Fruit fly (Drosophila melanogaster) whole organism, embryonic: Measurements from ENCODE around the gene CG14154.

ENCODE experiments used
- CG10565 ChIP-seq: fragments of 200-800 bp; sonication (Bioruptor generic); optimal IDR thresholded peaks from 3 replicates; lab custom pipeline; 2016; ENCODE audit warnings: missing biosample characterization, mild to moderate bottlenecking, missing genetic modification characterization
- CG11093 ChIP-seq: fragments of 200-800 bp; sonication (Bioruptor generic); IDR thresholded peaks from 3 replicates; pipeline ENCODE4 v1.3.6; 2022; ENCODE audit warnings: missing biosample characterization, missing genetic modification characterization
- CG11695 ChIP-seq: fragments of 200-800 bp; sonication (Bioruptor generic); IDR thresholded peaks from 3 replicates; pipeline ENCODE4 v1.3.6; 2022; ENCODE audit warnings: missing biosample characterization, missing genetic modification characterization
- CG13296 ChIP-seq: fragments of 200-800 bp; sonication (Bioruptor generic); optimal IDR thresholded peaks from 3 replicates; lab custom pipeline; 2018; ENCODE audit warnings: missing biosample characterization, mild to moderate bottlenecking, missing genetic modification characterization
- CG13624 ChIP-seq: fragments of 200-800 bp; sonication (Bioruptor generic); optimal IDR thresholded peaks from 2 replicates; lab custom pipeline; 2016; ENCODE audit warnings: missing biosample characterization, missing genetic modification characterization
- CG1603 ChIP-seq: fragments of 200-800 bp; sonication (Bioruptor generic); optimal IDR thresholded peaks from 2 replicates; lab custom pipeline; 2019; ENCODE audit warnings: missing biosample characterization, mild to moderate bottlenecking, missing genetic modification characterization, moderate library complexity
- CG17385 ChIP-seq: fragments of 200-800 bp; sonication (Bioruptor generic); optimal IDR thresholded peaks from 3 replicates; lab custom pipeline; 2018; ENCODE audit warnings: missing biosample characterization, mild to moderate bottlenecking, missing genetic modification characterization
- CG17802 ChIP-seq: fragments of 200-800 bp; sonication (Bioruptor generic); optimal IDR thresholded peaks from 2 replicates; lab custom pipeline; 2018; ENCODE audit warnings: missing biosample characterization, mild to moderate bottlenecking, missing genetic modification characterization, moderate library complexity
- CG18262 ChIP-seq: fragments of 200-800 bp; optimal IDR thresholded peaks from 3 replicates; lab custom pipeline; 2019; ENCODE audit warnings: missing biosample characterization, mild to moderate bottlenecking, missing genetic modification characterization, moderate library complexity
- CG2199 ChIP-seq: fragments of 200-800 bp; sonication (Bioruptor generic); IDR thresholded peaks from 3 replicates; pipeline ENCODE4 v1.3.6; 2022; ENCODE audit warnings: missing biosample characterization, missing genetic modification characterization
- CG2875 ChIP-seq: fragments of 200-800 bp; sonication (Bioruptor generic); optimal IDR thresholded peaks from 2 replicates; lab custom pipeline; 2017; ENCODE audit warnings: missing biosample characterization, mild to moderate bottlenecking, missing genetic modification characterization, missing genetic modification reagents
- CG30431 ChIP-seq: fragments of 200-800 bp; sonication (Bioruptor generic); optimal IDR thresholded peaks from 2 replicates; lab custom pipeline; 2017; ENCODE audit warnings: missing biosample characterization, missing genetic modification characterization
- CG31224 ChIP-seq: fragments of 200-800 bp; sonication (Bioruptor generic); IDR thresholded peaks from 2 replicates; pipeline ENCODE4 v1.3.6; 2022; ENCODE audit warnings: missing biosample characterization, missing genetic modification characterization
- CG31441 ChIP-seq: fragments of 200-800 bp; sonication (Bioruptor generic); IDR thresholded peaks from 2 replicates; pipeline ENCODE4 v1.3.6; 2022; ENCODE audit warnings: missing biosample characterization, missing genetic modification characterization
- CG33557 ChIP-seq: fragments of 200-800 bp; sonication (Bioruptor generic); optimal IDR thresholded peaks from 2 replicates; lab custom pipeline; 2019; ENCODE audit warnings: missing biosample characterization, mild to moderate bottlenecking, missing genetic modification characterization, moderate library complexity
- CG34224 ChIP-seq: fragments of 200-800 bp; sonication (Bioruptor generic); IDR thresholded peaks from 3 replicates; pipeline ENCODE4 v1.3.6; 2022; ENCODE audit warnings: missing biosample characterization, missing genetic modification characterization; ENCODE audit not compliant: partially characterized antibody
- CG4617 ChIP-seq: fragments of 200-800 bp; sonication (Bioruptor generic); optimal IDR thresholded peaks from 3 replicates; lab custom pipeline; 2016; ENCODE audit warnings: missing biosample characterization, missing genetic modification characterization, borderline replicate concordance
- CG4820 ChIP-seq: fragments of 200-800 bp; sonication (Bioruptor generic); optimal IDR thresholded peaks from 3 replicates; lab custom pipeline; 2016; ENCODE audit warnings: missing biosample characterization, missing genetic modification characterization
- CG7839 ChIP-seq: fragments of 200-800 bp; sonication (Bioruptor generic); optimal IDR thresholded peaks from 3 replicates; lab custom pipeline; 2018; ENCODE audit warnings: missing biosample characterization, mild to moderate bottlenecking, missing genetic modification characterization, moderate library complexity
- Mes4 ChIP-seq: fragments of 200-800 bp; sonication (Bioruptor generic); optimal IDR thresholded peaks from 2 replicates; lab custom pipeline; 2016; ENCODE audit warnings: missing biosample characterization, missing genetic modification characterization
- NFAT ChIP-seq: fragments of 200-800 bp; sonication (Bioruptor generic); IDR thresholded peaks from 2 replicates; pipeline ENCODE4 v1.3.6; 2022; ENCODE audit warnings: missing biosample characterization, missing genetic modification characterization
- Nf-YA ChIP-seq: fragments of 200-800 bp; sonication (Bioruptor generic); IDR thresholded peaks from 2 replicates; pipeline ENCODE4 v1.3.6; 2022; ENCODE audit warnings: missing biosample characterization, missing genetic modification characterization
- Sox102F ChIP-seq: fragments of 200-800 bp; sonication (Bioruptor generic); optimal IDR thresholded peaks from 2 replicates; lab custom pipeline; 2018; ENCODE audit warnings: missing biosample characterization, mild to moderate bottlenecking, missing genetic modification characterization, moderate library complexity
- Trl ChIP-seq, 3 experiments: fragments of >200 bp in 2 of 3; fragments of 200-800 bp in 1 of 3; sonication (Bioruptor generic) in 1 of 3; optimal IDR thresholded peaks; 2 replicates in 1 of 3; 3 replicates in 2 of 3; lab custom pipeline; 2016 to 2017; ENCODE audit warnings: missing biosample characterization in 1 of 3, missing genetic modification characterization in 1 of 3
- Xbp1 ChIP-seq: fragments of 200-800 bp; sonication (Bioruptor generic); optimal IDR thresholded peaks from 3 replicates; lab custom pipeline; 2016; ENCODE audit warnings: missing biosample characterization, mild to moderate bottlenecking, missing genetic modification characterization
- Xrp1 ChIP-seq: fragments of 200-800 bp; sonication (Bioruptor generic); IDR thresholded peaks from 2 replicates; pipeline ENCODE4 v1.3.6; 2022; ENCODE audit warnings: missing biosample characterization, missing genetic modification characterization
- ab ChIP-seq: fragments of 200-800 bp; sonication (Bioruptor generic); optimal IDR thresholded peaks from 2 replicates; lab custom pipeline; 2016; ENCODE audit warnings: missing biosample characterization, missing genetic modification characterization
- ase ChIP-seq: fragments of 200-800 bp; sonication (Bioruptor generic); IDR thresholded peaks from 3 replicates; pipeline ENCODE4 v1.3.6; 2022; ENCODE audit warnings: missing biosample characterization, missing genetic modification characterization
- emc ChIP-seq: fragments of 200-800 bp; sonication (Bioruptor generic); optimal IDR thresholded peaks from 2 replicates; lab custom pipeline; 2016; ENCODE audit warnings: missing biosample characterization, missing genetic modification characterization
- grau ChIP-seq: fragments of 200-800 bp; optimal IDR thresholded peaks from 3 replicates; lab custom pipeline; 2019; ENCODE audit warnings: missing biosample characterization, mild to moderate bottlenecking, missing genetic modification characterization, moderate library complexity
- kah ChIP-seq: fragments of 200-800 bp; sonication (Bioruptor generic); optimal IDR thresholded peaks from 2 replicates; lab custom pipeline; 2018; ENCODE audit warnings: missing biosample characterization, mild to moderate bottlenecking, missing genetic modification characterization
- org-1 ChIP-seq: fragments of 200-800 bp; sonication (Bioruptor generic); optimal IDR thresholded peaks from 2 replicates; lab custom pipeline; 2017; ENCODE audit warnings: missing biosample characterization, missing genetic modification characterization
- pb ChIP-seq: fragments of 200-800 bp; sonication (Bioruptor generic); optimal IDR thresholded peaks from 3 replicates; lab custom pipeline; 2016; ENCODE audit warnings: missing biosample characterization, missing genetic modification characterization
- repo ChIP-seq: fragments of 200-800 bp; sonication (Bioruptor generic); optimal IDR thresholded peaks from 2 replicates; lab custom pipeline; 2016; ENCODE audit warnings: missing biosample characterization, missing genetic modification characterization
- sr ChIP-seq: fragments of 200-800 bp; sonication (Bioruptor generic); IDR thresholded peaks from 3 replicates; pipeline ENCODE4 v1.3.6; 2022; ENCODE audit warnings: missing biosample characterization, missing genetic modification characterization
- stwl ChIP-seq: fragments of 200-800 bp; sonication (Bioruptor generic); optimal IDR thresholded peaks from 3 replicates; lab custom pipeline; 2018; ENCODE audit warnings: missing biosample characterization, mild to moderate bottlenecking, missing genetic modification characterization, moderate library complexity
- sug ChIP-seq: fragments of 200-800 bp; optimal IDR thresholded peaks from 2 replicates; lab custom pipeline; 2019; ENCODE audit warnings: missing biosample characterization, mild to moderate bottlenecking, missing genetic modification characterization, moderate library complexity
- tap ChIP-seq: fragments of 200-800 bp; optimal IDR thresholded peaks from 3 replicates; lab custom pipeline; 2019; ENCODE audit warnings: missing biosample characterization, mild to moderate bottlenecking, missing genetic modification characterization, moderate library complexity
- tx ChIP-seq: fragments of 200-800 bp; sonication (Bioruptor generic); optimal IDR thresholded peaks from 2 replicates; lab custom pipeline; 2016; ENCODE audit warnings: missing biosample characterization, missing genetic modification characterization
- usp ChIP-seq: fragments of >200 bp; optimal IDR thresholded peaks from 2 replicates; lab custom pipeline; 2017; ENCODE audit warnings: missing biosample characterization, missing genetic modification characterization
- vfl ChIP-seq: fragments of 200-800 bp; sonication (Bioruptor generic); optimal IDR thresholded peaks from 2 replicates; lab custom pipeline; 2016; ENCODE audit warnings: missing biosample characterization, missing genetic modification characterization
- vvl ChIP-seq: fragments of 200-800 bp; sonication (Bioruptor generic); IDR thresholded peaks from 2 replicates; pipeline ENCODE4 v1.3.6; 2022; ENCODE audit warnings: missing biosample characterization, missing genetic modification characterization

CG14154 gene

DNA sequence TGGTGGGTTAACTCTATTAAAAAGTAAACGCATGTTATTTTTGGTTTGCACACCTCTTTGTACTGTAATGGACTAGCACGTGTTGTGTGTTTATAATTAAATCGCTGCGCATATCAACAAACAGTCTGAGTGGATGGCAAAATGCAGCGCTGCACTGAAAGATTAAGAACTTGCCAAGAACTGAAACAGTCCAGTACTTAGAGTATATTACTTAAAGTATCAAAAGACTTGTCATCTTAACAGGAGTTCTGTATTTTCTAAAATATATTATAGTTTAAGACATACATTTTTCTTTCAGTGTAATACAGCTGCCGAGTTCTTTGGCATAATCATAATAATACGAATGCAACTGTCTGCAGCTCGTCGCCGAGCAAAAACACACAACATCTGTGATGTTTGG lies 6.7 kb downstream of the CG14154 start (continued):
- TF ChIP-seq CG11093 (GFP tag; lab: Robert Waterston, UW): 0 out of 3 replicates have a peak, but pooled peaks have one; percentile 13
- TF ChIP-seq Nf-YA (GFP tag; lab: Robert Waterston, UW): 0 out of 2 replicates have a peak, but pooled peaks have one; percentile 24
- TF ChIP-seq vvl (GFP tag; lab: Robert Waterston, UW): peak; percentile 36; the same call in 1 of the 2 replicates
- peak; percentile 11 for TF ChIP-seq CG18262 (tag; lab: Kevin White, UChicago)
- TF ChIP-seq CG17385 (GFP tag; lab: Kevin White, UChicago): no peak
- 0 out of 2 replicates have a peak, but pooled peaks have one; percentile 20 for TF ChIP-seq CG31441 (GFP tag; lab: Robert Waterston, UW)
- TF ChIP-seq CG17802 (tag; lab: Kevin White, UChicago): no peak
- TF ChIP-seq grau (tag; lab: Kevin White, UChicago): peak; percentile 3
- TF ChIP-seq Xbp1: peak; percentile 6

DNA sequence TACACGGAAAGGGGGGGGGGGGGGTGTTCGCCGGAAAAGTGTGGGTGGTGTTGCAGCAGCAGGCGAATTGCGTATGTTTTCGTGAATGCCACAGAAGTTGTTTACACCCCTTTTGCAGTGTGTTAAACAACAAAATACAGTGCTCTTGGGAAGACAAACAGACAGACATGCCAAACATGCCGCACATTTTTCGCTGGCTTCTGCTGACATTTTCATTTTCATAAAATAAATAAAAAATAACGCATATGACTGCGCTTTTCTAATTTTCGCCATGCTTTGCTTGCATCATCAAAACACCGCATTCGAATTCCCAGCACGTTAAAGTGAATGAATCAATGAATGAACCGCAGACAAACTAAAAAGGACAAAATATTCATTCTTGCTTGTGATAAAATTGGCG lies 9.6 kb downstream of the CG14154 start:
- TF ChIP-seq CG33557 (GFP tag; lab: Kevin White, UChicago): no peak
- no peak for TF ChIP-seq Trl (optimal IDR thresholded peaks at IDR 0.05; lab: Kevin White, UChicago)
- no peak for TF ChIP-seq Trl (GFP tag; optimal IDR thresholded peaks at IDR 0.05; lab: Kevin White, UChicago)
- no peak for TF ChIP-seq CG7839
- no peak for TF ChIP-seq kah (GFP tag; lab: Kevin White, UChicago)
- TF ChIP-seq CG31224 (GFP tag; lab: Robert Waterston, UW): no peak
- peak; percentile 52; the same call in 1 of the 3 replicates for TF ChIP-seq sr
- TF ChIP-seq CG34224 (GFP tag; lab: Robert Waterston, UW): no peak
- no peak for TF ChIP-seq tap
- TF ChIP-seq CG4617: no peak
- no peak for TF ChIP-seq Xrp1 (GFP tag; lab: Robert Waterston, UW)
- TF ChIP-seq CG13624: no peak
- no peak for TF ChIP-seq org-1 (GFP tag; lab: Kevin White, UChicago)
- TF ChIP-seq pb (GFP tag; lab: Kevin White, UChicago): no peak
- 0 out of 3 replicates have a peak, but pooled peaks have one; percentile 28 for TF ChIP-seq CG2199 (GFP tag; lab: Robert Waterston, UW)
- TF ChIP-seq sug: no peak
- TF ChIP-seq, all 482 proteins: peak for 2

DNA sequence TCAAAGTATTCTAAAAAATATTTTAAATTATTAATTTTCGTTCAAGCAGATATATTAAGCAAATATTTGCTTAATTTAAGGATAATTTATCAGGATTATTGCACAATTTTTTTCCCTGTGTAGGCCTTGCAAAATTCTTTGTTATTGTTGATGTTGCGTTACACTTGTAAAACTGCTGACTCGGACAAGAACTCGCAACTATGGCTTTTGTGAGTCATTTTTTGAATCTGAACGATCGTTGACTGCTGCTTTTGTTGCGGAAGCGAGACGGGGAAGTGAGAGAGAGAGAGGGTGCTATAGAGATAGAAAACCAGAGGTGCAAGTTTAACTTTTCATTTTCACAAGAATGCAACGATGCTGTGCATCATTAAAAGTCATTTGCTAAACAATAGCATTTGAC lies 10.8 kb downstream of the CG14154 start:
- TF ChIP-seq usp (no peak), CG11695 (no peak), stwl (tag; lab: Kevin White, UChicago) (no peak), CG13296 (GFP tag; lab: Kevin White, UChicago) (no peak), Sox102F (GFP tag; lab: Kevin White, UChicago) (no peak), CG2199 (GFP tag; lab: Robert Waterston, UW) (no peak), Mes4 (GFP tag; lab: Kevin White, UChicago) (no peak), repo (GFP tag; lab: Kevin White, UChicago) (no peak), NFAT (GFP tag; lab: Robert Waterston, UW) (no peak), CG10565 (GFP tag; lab: Kevin White, UChicago) (no peak), ab (GFP tag; lab: Kevin White, UChicago) (no peak), CG2875 (GFP tag; lab: Kevin White, UChicago) (no peak), CG4820 (GFP tag; lab: Kevin White, UChicago) (no peak), emc (GFP tag; lab: Kevin White, UChicago) (no peak), ase (GFP tag; lab: Robert Waterston, UW) (no peak), CG1603 (tag; lab: Kevin White, UChicago) (no peak), tx (GFP tag; lab: Kevin White, UChicago) (no peak), CG30431 (GFP tag; lab: Kevin White, UChicago) (no peak), vfl (GFP tag; lab: Kevin White, UChicago) (no peak)
